Worm (Caenorhabditis elegans): Measurements from ENCODE around the gene ttr-10.

ttr-10 gene

ce11 chrV:7575563-7575962 lies 21.8 kb upstream of the ttr-10 start, which contains the start of the genes snu-66 and ints-9 (continued):
- TF ChIP-seq unc-30 (tag; optimal IDR thresholded peaks at IDR 0.05): no peak
- TF ChIP-seq pqm-1 (tag; optimal IDR thresholded peaks at IDR 0.05): no peak
- TF ChIP-seq xbp-1 (tag; optimal IDR thresholded peaks at IDR 0.05): peak; percentile 72
- no peak for TF ChIP-seq nhr-12 (tag; optimal IDR thresholded peaks at IDR 0.05)
- TF ChIP-seq skn-1 (tag; optimal IDR thresholded peaks at IDR 0.05): peak; percentile 54
- peak; percentile 75 to 85 for TF ChIP-seq lin-35 (GFP tag; optimal IDR thresholded peaks at IDR 0.05)
- TF ChIP-seq isw-1 (GFP tag; IDR thresholded peaks at IDR 0.05): peak; percentile 53
- TF ChIP-seq unc-98 (GFP tag; IDR thresholded peaks at IDR 0.05): no peak
- no peak for TF ChIP-seq egl-27 (tag; optimal IDR thresholded peaks at IDR 0.05)
- no peak for TF ChIP-seq sox-4 (tag; optimal IDR thresholded peaks at IDR 0.05)
- peak; percentile 68 for TF ChIP-seq dsc-1 (tag; optimal IDR thresholded peaks at IDR 0.05)
- peak; percentile 87 for TF ChIP-seq mep-1 (tag; optimal IDR thresholded peaks at IDR 0.05)
- TF ChIP-seq C16A3.4 (tag; optimal IDR thresholded peaks at IDR 0.05): peak; percentile 74
- peak; percentile 76 for TF ChIP-seq nhr-90 (tag; optimal IDR thresholded peaks at IDR 0.05; ENCODE audit: poor library complexity)
- TF ChIP-seq tbx-2 (tag; optimal IDR thresholded peaks at IDR 0.05): peak; percentile 72
- no peak for TF ChIP-seq hlh-17 (GFP tag; optimal IDR thresholded peaks at IDR 0.05; ENCODE audit: borderline replicate concordance)
- TF ChIP-seq dpl-1 (GFP tag; optimal IDR thresholded peaks at IDR 0.05): peak; percentile 68 to 79 (median 79)
- TF ChIP-seq lin-13 (GFP tag; optimal IDR thresholded peaks at IDR 0.05): peak; percentile 57
- TF ChIP-seq nhr-19 (GFP tag; conservative IDR thresholded peaks at IDR 0.05): peak; percentile 70
- peak; percentile 53 for TF ChIP-seq unc-86 (tag; optimal IDR thresholded peaks at IDR 0.05)
- peak; percentile 79 to 80 for TF ChIP-seq lsy-2 (tag; optimal IDR thresholded peaks at IDR 0.05)
- TF ChIP-seq mef-2 (tag; optimal IDR thresholded peaks at IDR 0.05): no peak
- TF ChIP-seq efl-3 (GFP tag; optimal IDR thresholded peaks at IDR 0.05): no peak
- TF ChIP-seq swsn-7 (tag; optimal IDR thresholded peaks at IDR 0.05): peak; percentile 80
- TF ChIP-seq nhr-237 (tag; optimal IDR thresholded peaks at IDR 0.05): no peak
- no peak for TF ChIP-seq aly-2 (tag; optimal IDR thresholded peaks at IDR 0.05)
- TF ChIP-seq efl-1 (optimal IDR thresholded peaks at IDR 0.05): peak; percentile 67 to 80
- peak; percentile 78 to 96 for TF ChIP-seq efl-1 (GFP tag; optimal IDR thresholded peaks at IDR 0.05 in 1 of 2)
- TF ChIP-seq hlh-4 (tag; optimal IDR thresholded peaks at IDR 0.05): no peak
- peak; percentile 30 for TF ChIP-seq jun-1 (tag; optimal IDR thresholded peaks at IDR 0.05)
- peak in 2 of 6 experiments; percentile 23 to 35 for TF ChIP-seq elt-3 (tag; optimal IDR thresholded peaks at IDR 0.05)
- TF ChIP-seq nhr-76 (tag; optimal IDR thresholded peaks at IDR 0.05): no peak
- peak; percentile 77 for TF ChIP-seq nhr-20 (tag; optimal IDR thresholded peaks at IDR 0.05)
- no peak for TF ChIP-seq sup-37 (GFP tag; optimal IDR thresholded peaks at IDR 0.05)
- peak; percentile 66 for TF ChIP-seq lin-14 (GFP tag; optimal IDR thresholded peaks at IDR 0.05)
- TF ChIP-seq ces-1 (GFP tag; optimal IDR thresholded peaks at IDR 0.05): no peak
- TF ChIP-seq nhr-85 (tag): peak; percentile 81
- peak; percentile 81 for TF ChIP-seq nhr-47 (tag; optimal IDR thresholded peaks at IDR 0.05)
- peak; percentile 10 for TF ChIP-seq nhr-77 (tag; optimal IDR thresholded peaks at IDR 0.05)
- TF ChIP-seq unc-62 (GFP tag; optimal IDR thresholded peaks at IDR 0.05): no peak
- TF ChIP-seq ceh-8 (GFP tag; optimal IDR thresholded peaks at IDR 0.05): peak; percentile 27
- TF ChIP-seq lin-39 (tag; optimal IDR thresholded peaks at IDR 0.05): peak; percentile 48
- peak; percentile 64 for TF ChIP-seq grh-1 (GFP tag; IDR thresholded peaks at IDR 0.05)
- peak in 1 of 2 experiments; percentile 33 for TF ChIP-seq ztf-11 (tag; optimal IDR thresholded peaks at IDR 0.05)
- TF ChIP-seq vab-15 (tag; optimal IDR thresholded peaks at IDR 0.05): no peak
- TF ChIP-seq fos-1 (tag; optimal IDR thresholded peaks at IDR 0.05): peak; percentile 34
- TF ChIP-seq unc-130 (tag; optimal IDR thresholded peaks at IDR 0.05): peak; percentile 71
- TF ChIP-seq nhr-11 (tag; optimal IDR thresholded peaks at IDR 0.05): no peak
- TF ChIP-seq nhr-71 (tag; optimal IDR thresholded peaks at IDR 0.05): peak; percentile 84
- TF ChIP-seq ceh-88 (GFP tag; IDR thresholded peaks at IDR 0.05): no peak
- peak; percentile 63 for TF ChIP-seq lin-15B (tag; optimal IDR thresholded peaks at IDR 0.05)
